Fruit fly (Drosophila melanogaster): ENCODE measurements around the gene CD98hc.

Gene CD98hc

dm6 chr3R:7962778-7963494, 15.3 kb downstream of the CD98hc start (continued):
- no peak for TF ChIP-seq nom (GFP tag; optimal IDR thresholded peaks at IDR 0.05)
- no peak for TF ChIP-seq CG9932 (GFP tag; IDR thresholded peaks at IDR 0.05)
- TF ChIP-seq CG11093 (GFP tag; IDR thresholded peaks at IDR 0.05): peak; percentile 7; the same call in 1 of the 3 replicates
- peak; percentile 71 for TF ChIP-seq CG16815 (GFP tag; optimal IDR thresholded peaks at IDR 0.05)
- no peak for TF ChIP-seq corto (GFP tag; optimal IDR thresholded peaks at IDR 0.05)
- TF ChIP-seq CG4820 (GFP tag; optimal IDR thresholded peaks at IDR 0.05): peak; percentile 19
- TF ChIP-seq CG7963 (GFP tag; IDR thresholded peaks at IDR 0.05; ENCODE audit: partially characterized antibody): no peak
- TF ChIP-seq ewg (GFP tag; optimal IDR thresholded peaks at IDR 0.05): peak; percentile 9
- no peak for TF ChIP-seq scrt (GFP tag; optimal IDR thresholded peaks at IDR 0.05)
- TF ChIP-seq amos (GFP tag; IDR thresholded peaks at IDR 0.05; ENCODE audit: partially characterized antibody): no peak
- peak; percentile 62 for TF ChIP-seq Usf (GFP tag; optimal IDR thresholded peaks at IDR 0.05)
- peak; percentile 7 for TF ChIP-seq YL-1 (GFP tag; optimal IDR thresholded peaks at IDR 0.05)
- no peak for TF ChIP-seq repo (GFP tag; optimal IDR thresholded peaks at IDR 0.05)
- TF ChIP-seq eyg (GFP tag; optimal IDR thresholded peaks at IDR 0.05): no peak
- TF ChIP-seq CG15696 (tag; optimal IDR thresholded peaks at IDR 0.05): peak; percentile 69
- no peak for TF ChIP-seq CG7372 (GFP tag; IDR thresholded peaks at IDR 0.05)
- peak; percentile 74 for TF ChIP-seq aop (GFP tag; IDR thresholded peaks at IDR 0.05)
- peak; percentile 30 for TF ChIP-seq pum (GFP tag; optimal IDR thresholded peaks at IDR 0.05)
- TF ChIP-seq Nf-YC (tag; optimal IDR thresholded peaks at IDR 0.05): peak; percentile 79
- TF ChIP-seq CG6254 (GFP tag; optimal IDR thresholded peaks at IDR 0.05): peak; percentile 44
- TF ChIP-seq rib (GFP tag; IDR thresholded peaks at IDR 0.05): no peak; the same call in 1 of the 2 replicates
- TF ChIP-seq ap (GFP tag; IDR thresholded peaks at IDR 0.05): 0 out of 2 replicates have a peak, but pooled peaks have one; percentile 5
- peak; percentile 22 for TF ChIP-seq CG10462 (GFP tag; optimal IDR thresholded peaks at IDR 0.05)
- no peak for TF ChIP-seq Eip74EF (GFP tag; optimal IDR thresholded peaks at IDR 0.05)
- no peak for TF ChIP-seq Atf6 (GFP tag; IDR thresholded peaks at IDR 0.05)
- TF ChIP-seq CG6791 (GFP tag; IDR thresholded peaks at IDR 0.05; ENCODE audit: partially characterized antibody): no peak
- peak; percentile 46 for TF ChIP-seq CG32772 (GFP tag; IDR thresholded peaks at IDR 0.05)
- no peak for TF ChIP-seq oc (tag; optimal IDR thresholded peaks at IDR 0.05)
- no peak for TF ChIP-seq CG13296 (GFP tag; optimal IDR thresholded peaks at IDR 0.05)
- peak; percentile 4 for TF ChIP-seq CG6813 (GFP tag; optimal IDR thresholded peaks at IDR 0.05)
- no peak for TF ChIP-seq ranshi (GFP tag; IDR thresholded peaks at IDR 0.05)
- no peak for TF ChIP-seq CG18011 (GFP tag; optimal IDR thresholded peaks at IDR 0.05)
- TF ChIP-seq az2 (GFP tag; optimal IDR thresholded peaks at IDR 0.05): peak; percentile 67
- TF ChIP-seq eve (GFP tag; optimal IDR thresholded peaks at IDR 0.05): peak in 1 of 2 experiments; percentile 64
- TF ChIP-seq NfI (GFP tag; optimal IDR thresholded peaks at IDR 0.05): no peak
- no peak for TF ChIP-seq Atf-2 (GFP tag; optimal IDR thresholded peaks at IDR 0.05)
- TF ChIP-seq CG4360 (GFP tag; IDR thresholded peaks at IDR 0.05): peak; percentile 47
- peak; percentile 82 for TF ChIP-seq CG31441 (GFP tag; IDR thresholded peaks at IDR 0.05)
- TF ChIP-seq Abd-B (GFP tag; optimal IDR thresholded peaks at IDR 0.05): peak; percentile 51
- peak; percentile 10 for TF ChIP-seq Ets65A (GFP tag)
- TF ChIP-seq nmo (GFP tag; optimal IDR thresholded peaks at IDR 0.05): peak; percentile 81
- peak; percentile 19 for TF ChIP-seq Chrac-16 (GFP tag; optimal IDR thresholded peaks at IDR 0.05)
- no peak for TF ChIP-seq unc-4 (GFP tag; IDR thresholded peaks at IDR 0.05; ENCODE audit: partially characterized antibody)
- peak; percentile 40 for TF ChIP-seq CG6689 (GFP tag; IDR thresholded peaks at IDR 0.05)
- no peak for TF ChIP-seq CG3726 (GFP tag; IDR thresholded peaks at IDR 0.05)
- peak; percentile 13 for TF ChIP-seq Sry-β (GFP tag; optimal IDR thresholded peaks at IDR 0.05)
- peak; percentile 61; the same call in 1 of the 2 replicates for TF ChIP-seq Xrp1 (GFP tag; IDR thresholded peaks at IDR 0.05)
- TF ChIP-seq row (GFP tag; IDR thresholded peaks at IDR 0.05): peak; percentile 37; the same call in 2 of the 3 replicates
- TF ChIP-seq Sox100B (GFP tag; optimal IDR thresholded peaks at IDR 0.05): peak; percentile 81
